Worm (Caenorhabditis elegans): Measurements from ENCODE around the gene F42A10.5.

The F42A10.5 gene

ce11 chrIII:6135211-6135610 is 38.1 kb downstream of the F42A10.5 start:
- peak; percentile 31 for TF ChIP-seq ces-1 (GFP tag; optimal IDR thresholded peaks at IDR 0.05)
- TF ChIP-seq blmp-1 (tag; optimal IDR thresholded peaks at IDR 0.05), result no peak

- TF ChIP-seq zip-8 (tag; optimal IDR thresholded peaks at IDR 0.05) (peak; percentile 92), ces-1 (GFP tag; optimal IDR thresholded peaks at IDR 0.05) (no peak)
These were observed 39.2 kb downstream of the F42A10.5 start for ce11 chrIII:6134111-6134510.

ce11 chrIII:6133389-6133789 is 39.9 kb downstream of the F42A10.5 start:
- peak; percentile 26 for TF ChIP-seq bed-3 (GFP tag; optimal IDR thresholded peaks at IDR 0.05)
- peak; percentile 9 for TF ChIP-seq ham-2 (GFP tag; optimal IDR thresholded peaks at IDR 0.05)
- peak; percentile 53 for TF ChIP-seq ceh-43 (GFP tag; optimal IDR thresholded peaks at IDR 0.05)
- TF ChIP-seq mls-2 (tag; optimal IDR thresholded peaks at IDR 0.05), result peak; percentile 70
- peak; percentile 83 for TF ChIP-seq cnd-1 (tag; optimal IDR thresholded peaks at IDR 0.05)
- peak; percentile 81 for TF ChIP-seq M03D4.4 (tag; optimal IDR thresholded peaks at IDR 0.05)
- peak; percentile 26 for TF ChIP-seq ceh-83 (GFP tag; optimal IDR thresholded peaks at IDR 0.05)
- TF ChIP-seq sem-2 (GFP tag; optimal IDR thresholded peaks at IDR 0.05), result peak; percentile 63
- TF ChIP-seq flh-1 (GFP tag; optimal IDR thresholded peaks at IDR 0.05), result peak; percentile 23
- peak; percentile 88 for TF ChIP-seq sptf-1 (tag; optimal IDR thresholded peaks at IDR 0.05)
- peak; percentile 56 for TF ChIP-seq lin-32 (GFP tag; optimal IDR thresholded peaks at IDR 0.05)
- TF ChIP-seq drap-1 (GFP tag; optimal IDR thresholded peaks at IDR 0.05), result peak; percentile 77
- peak; percentile 32 for TF ChIP-seq tbx-8 (GFP tag; optimal IDR thresholded peaks at IDR 0.05)

ce11 chrIII:6132068-6132467 is 41.2 kb downstream of the F42A10.5 start:
- TF ChIP-seq nhr-2 (tag; optimal IDR thresholded peaks at IDR 0.05) (no peak), elt-1 (tag; optimal IDR thresholded peaks at IDR 0.05; ENCODE audit: borderline replicate concordance, insufficient read depth) (peak; percentile 91)

- peak; percentile 1 for TF ChIP-seq unc-120 (tag; optimal IDR thresholded peaks at IDR 0.05; ENCODE audit: poor library complexity, severe bottlenecking)
- no peak for TF ChIP-seq blmp-1 (tag; optimal IDR thresholded peaks at IDR 0.05)
These were observed 49.6 kb downstream of the F42A10.5 start for ce11 chrIII:6123647-6124046.
